Worm (Caenorhabditis elegans) whole organism, mixed stage, embryonic: ENCODE measurements around the gene srd-38.

ENCODE experiments used
- elt-3 ChIP-seq: fragments of 150-350 bp; optimal IDR thresholded peaks from 2 replicates; lab custom pipeline; 2014; ENCODE audit warnings: missing biosample characterization, missing genetic modification characterization
- mep-1 ChIP-seq: fragments of 150-350 bp; optimal IDR thresholded peaks from 2 replicates; lab custom pipeline; 2017; ENCODE audit warnings: missing biosample characterization, missing genetic modification reagents, missing genetic modification characterization, inconsistent platforms
- nhr-12 ChIP-seq: fragments of 150-350 bp; optimal IDR thresholded peaks from 2 replicates; lab custom pipeline; 2014; ENCODE audit warnings: missing biosample characterization, missing genetic modification characterization
- nhr-237 ChIP-seq: fragments of 150-350 bp; optimal IDR thresholded peaks from 2 replicates; lab custom pipeline; 2014; ENCODE audit warnings: missing biosample characterization, missing genetic modification characterization
- nhr-76 ChIP-seq: sonication (generic microtip); optimal IDR thresholded peaks from 2 replicates; lab custom pipeline; 2017; ENCODE audit warnings: missing biosample characterization, missing genetic modification characterization
- snpc-4 ChIP-seq: fragments of 150-350 bp; optimal IDR thresholded peaks from 2 replicates; lab custom pipeline; 2014; ENCODE audit warnings: missing biosample characterization, missing genetic modification characterization
- sptf-1 ChIP-seq: sonication (generic microtip); optimal IDR thresholded peaks from 2 replicates; lab custom pipeline; 2017; ENCODE audit warnings: mild to moderate bottlenecking, missing genetic modification characterization, moderate library complexity, missing compliant biosample characterization
- tbx-8 ChIP-seq: fragments of 200-800 bp; sonication (Bioruptor generic); optimal IDR thresholded peaks from 2 replicates; lab custom pipeline; 2018; ENCODE audit warnings: mild to moderate bottlenecking, missing genetic modification characterization, moderate library complexity, missing compliant biosample characterization
- unc-39 ChIP-seq: fragments of 150-350 bp; optimal IDR thresholded peaks from 2 replicates; lab custom pipeline; 2014; ENCODE audit warnings: missing biosample characterization, missing genetic modification characterization
- unc-62 ChIP-seq: fragments of 150-350 bp; optimal IDR thresholded peaks from 2 replicates; lab custom pipeline; 2014; ENCODE audit warnings: missing biosample characterization, missing genetic modification reagents, missing genetic modification characterization

DNA sequence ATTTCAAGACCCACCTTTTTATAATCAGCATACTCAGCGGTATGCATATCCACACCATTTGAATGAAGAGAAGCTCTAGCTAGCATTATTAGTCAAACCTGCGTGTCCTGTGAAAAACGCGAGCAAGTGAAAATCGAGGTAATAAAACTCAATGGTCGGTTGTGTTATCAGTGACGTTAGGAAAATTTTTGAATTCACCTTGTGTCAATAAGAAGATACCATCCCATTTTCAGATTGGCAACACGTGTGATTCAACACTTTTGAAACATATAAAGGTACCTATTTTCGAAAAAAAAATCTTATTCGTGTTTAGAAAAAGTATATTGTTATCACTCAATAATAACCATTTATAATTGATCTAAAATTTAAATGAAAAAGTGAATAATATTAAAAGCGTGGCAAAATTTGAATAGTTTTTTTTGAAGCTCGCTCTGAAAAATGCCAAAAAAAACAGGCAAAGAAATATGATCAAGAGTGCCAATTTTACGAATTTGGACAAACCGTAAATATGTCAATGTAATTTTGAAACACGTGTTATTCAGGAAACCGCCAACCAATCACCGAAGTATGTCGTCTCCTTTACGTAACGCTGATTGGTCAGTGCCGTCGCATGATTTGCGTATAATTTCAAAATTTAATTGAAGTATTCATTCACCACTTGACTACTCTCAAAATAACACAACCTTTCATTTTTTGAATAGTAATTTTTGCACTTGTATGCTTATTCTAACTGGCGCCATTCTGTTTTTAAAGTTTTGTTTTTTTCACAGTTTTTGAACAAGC, 20.2 kb downstream of the srd-38 start, which contains the start of gene F46G10.1:
- no peak for TF ChIP-seq tbx-8 (GFP tag; lab: Kevin White, UChicago)
- no peak for TF ChIP-seq nhr-12
- no peak for TF ChIP-seq unc-62 (GFP tag; lab: Kevin White, UChicago)
- no peak for TF ChIP-seq sptf-1 (tag; lab: Kevin White, UChicago)
- no peak for TF ChIP-seq nhr-237 (tag; lab: Kevin White, UChicago)
- TF ChIP-seq unc-39, result no peak
- no peak for TF ChIP-seq snpc-4 (tag; lab: Kevin White, UChicago)
- TF ChIP-seq nhr-76 (tag; lab: Kevin White, UChicago), result no peak
- no peak for TF ChIP-seq mep-1 (tag; lab: Kevin White, UChicago)
- TF ChIP-seq elt-3 (tag; lab: Kevin White, UChicago), result no peak
